Fruit fly (Drosophila melanogaster): ENCODE data around the gene CG32811.

DNA sequence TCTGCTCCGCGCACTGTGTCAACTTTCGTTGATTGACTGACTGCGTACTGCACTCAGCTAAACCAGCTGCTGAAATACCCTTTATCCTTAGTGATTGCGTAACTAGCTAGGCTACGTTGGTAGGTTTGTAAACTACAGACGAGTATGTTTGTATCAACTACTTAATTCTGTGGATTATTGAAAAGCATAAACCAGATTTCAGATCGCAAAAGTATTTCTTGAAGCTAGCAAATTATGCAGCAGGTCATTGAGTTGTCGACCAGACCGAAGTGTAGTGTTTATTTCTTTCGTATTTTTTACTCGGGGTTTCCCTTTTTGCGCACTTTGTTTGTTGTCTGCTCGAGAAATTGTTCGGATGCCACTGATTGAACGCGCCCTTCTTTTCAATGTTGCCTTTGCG, 49.5 kb downstream of the CG32811 start:
- TF ChIP-seq ttk (optimal IDR thresholded peaks at IDR 0.05) (no peak), Sin3A (optimal IDR thresholded peaks at IDR 0.05) (no peak)

Data from Kc167 (cell line).